Fruit fly (Drosophila melanogaster): Measurements from ENCODE around the gene Nasp.

dm6 chr3R:8799866-8800265, 52.3 kb downstream of the Nasp start:
- TF ChIP-seq CrebA (GFP tag; optimal IDR thresholded peaks at IDR 0.05; ENCODE audit: borderline replicate concordance) (no peak), lola (GFP tag; optimal IDR thresholded peaks at IDR 0.05) (no peak), br (GFP tag; optimal IDR thresholded peaks at IDR 0.05) (no peak), h (GFP tag; optimal IDR thresholded peaks at IDR 0.05) (no peak), Jra (GFP tag; optimal IDR thresholded peaks at IDR 0.05) (no peak), Myc (optimal IDR thresholded peaks at IDR 0.05) (no peak), Hr78 (GFP tag; optimal IDR thresholded peaks at IDR 0.05) (no peak), GATAd (GFP tag; optimal IDR thresholded peaks at IDR 0.05) (no peak), usp (GFP tag; optimal IDR thresholded peaks at IDR 0.05) (no peak), Dfd (GFP tag; optimal IDR thresholded peaks at IDR 0.05) (no peak), CG32264 (GFP tag; optimal IDR thresholded peaks at IDR 0.05) (no peak), sage (GFP tag; optimal IDR thresholded peaks at IDR 0.05) (no peak), Dif (GFP tag; optimal IDR thresholded peaks at IDR 0.05; ENCODE audit: partially characterized antibody) (no peak), pan (optimal IDR thresholded peaks at IDR 0.05) (no peak)

Data from whole organism, wandering third instar larva.